Fruit fly (Drosophila melanogaster) Kc167 (cell line): Measurements from ENCODE around the gene aop.

ENCODE experiments used
- Myc ChIP-seq: fragments of >200 bp; optimal IDR thresholded peaks from 2 replicates; lab custom pipeline; 2017; ENCODE audit warnings: missing external identifiers
- Sin3A ChIP-seq: fragments of >200 bp; optimal IDR thresholded peaks from 2 replicates; lab custom pipeline; 2018; ENCODE audit warnings: missing external identifiers
- h ChIP-seq: fragments of >200 bp; optimal IDR thresholded peaks from 3 replicates; lab custom pipeline; 2018; ENCODE audit warnings: missing external identifiers
- insv ChIP-seq: fragments of >200 bp; optimal IDR thresholded peaks from 3 replicates; lab custom pipeline; 2018; ENCODE audit warnings: missing external identifiers
- psq ChIP-seq: fragments of >200 bp; optimal IDR thresholded peaks from 2 replicates; lab custom pipeline; 2017; ENCODE audit warnings: missing external identifiers
- ttk ChIP-seq: sonication (Bioruptor generic); optimal IDR thresholded peaks from 2 replicates; lab custom pipeline; 2017; ENCODE audit warnings: missing external identifiers

aop gene

dm6 chr2L:2212478-2212877 is 33.9 kb upstream of the aop start, which contains the start of gene CG15385:
Gene CG15385, minus strand, starts transcription at chr2L:2212571.
- TF ChIP-seq Sin3A (lab: Kevin White, UChicago) (no peak), psq (lab: Kevin White, UChicago) (no peak), ttk (lab: Kevin White, UChicago) (no peak)

- TF ChIP-seq ttk (lab: Kevin White, UChicago) (no peak), insv (lab: Kevin White, UChicago) (no peak), h (lab: Kevin White, UChicago) (no peak), psq (lab: Kevin White, UChicago) (no peak), Myc (lab: Kevin White, UChicago) (no peak), Sin3A (lab: Kevin White, UChicago) (no peak)
Measured at dm6 chr2L:2209002-2209401, 30.4 kb upstream of the aop start, which contains the start of gene CG33124. Gene CG33124, minus strand, starts transcription at chr2L:2209102.

- no peak for TF ChIP-seq h (lab: Kevin White, UChicago)
- TF ChIP-seq insv (lab: Kevin White, UChicago), result no peak
- no peak for TF ChIP-seq psq (lab: Kevin White, UChicago)
- no peak for TF ChIP-seq ttk (lab: Kevin White, UChicago)
- TF ChIP-seq Sin3A (lab: Kevin White, UChicago), result no peak
- no peak for TF ChIP-seq Myc (lab: Kevin White, UChicago)
Measured at dm6 chr2L:2206066-2206465, 27.5 kb upstream of the aop start, which contains the start of gene CG31668. Gene CG31668, minus strand, starts transcription at chr2L:2206166.

- TF ChIP-seq psq (lab: Kevin White, UChicago), result no peak
- TF ChIP-seq ttk (lab: Kevin White, UChicago), result no peak
- TF ChIP-seq Sin3A (lab: Kevin White, UChicago), result no peak
- no peak for TF ChIP-seq insv (lab: Kevin White, UChicago)
- TF ChIP-seq h (lab: Kevin White, UChicago), result no peak
- no peak for TF ChIP-seq Myc (lab: Kevin White, UChicago)
Measured at dm6 chr2L:2202853-2203717, 24.5 kb upstream of the aop start.

- TF ChIP-seq Myc (lab: Kevin White, UChicago), result no peak
- TF ChIP-seq psq (lab: Kevin White, UChicago), result no peak
- no peak for TF ChIP-seq h (lab: Kevin White, UChicago)
- no peak for TF ChIP-seq ttk (lab: Kevin White, UChicago)
- no peak for TF ChIP-seq insv (lab: Kevin White, UChicago)
- no peak for TF ChIP-seq Sin3A (lab: Kevin White, UChicago)
Measured at dm6 chr2L:2202018-2202852, 23.7 kb upstream of the aop start.

- TF ChIP-seq ttk (lab: Kevin White, UChicago), result no peak
- TF ChIP-seq h (lab: Kevin White, UChicago), result no peak
- no peak for TF ChIP-seq Myc (lab: Kevin White, UChicago)
- TF ChIP-seq insv (lab: Kevin White, UChicago), result no peak
- no peak for TF ChIP-seq psq (lab: Kevin White, UChicago)
- no peak for TF ChIP-seq Sin3A (lab: Kevin White, UChicago)
Measured at dm6 chr2L:2201107-2201561, 22.6 kb upstream of the aop start.

- TF ChIP-seq ttk (lab: Kevin White, UChicago), result no peak
- no peak for TF ChIP-seq h (lab: Kevin White, UChicago)
- TF ChIP-seq Myc (lab: Kevin White, UChicago), result no peak
- no peak for TF ChIP-seq psq (lab: Kevin White, UChicago)
- no peak for TF ChIP-seq Sin3A (lab: Kevin White, UChicago)
- no peak for TF ChIP-seq insv (lab: Kevin White, UChicago)
Measured at dm6 chr2L:2200136-2201036, 21.8 kb upstream of the aop start.

- TF ChIP-seq psq (lab: Kevin White, UChicago) (no peak), ttk (lab: Kevin White, UChicago) (no peak), Sin3A (lab: Kevin White, UChicago) (no peak), h (lab: Kevin White, UChicago) (no peak), Myc (lab: Kevin White, UChicago) (no peak), insv (lab: Kevin White, UChicago) (no peak)
Measured at dm6 chr2L:2199433-2199796, 20.9 kb upstream of the aop start.

dm6 chr2L:2198613-2199432 is 20.3 kb upstream of the aop start:
- no peak for TF ChIP-seq h (lab: Kevin White, UChicago)
- no peak for TF ChIP-seq Sin3A (lab: Kevin White, UChicago)

dm6 chr2L:2198119-2198494 is 19.6 kb upstream of the aop start:
- TF ChIP-seq insv (lab: Kevin White, UChicago) (no peak), ttk (lab: Kevin White, UChicago) (no peak), h (lab: Kevin White, UChicago) (no peak), Myc (lab: Kevin White, UChicago) (no peak), Sin3A (lab: Kevin White, UChicago) (no peak), psq (lab: Kevin White, UChicago) (no peak)
